Worm (Caenorhabditis elegans): ENCODE data around the gene ins-35.
A peak's percentile ranks its signal among the peaks of the same experiment; 100 is the strongest.

ins-35 gene

ce11 chrV:20410285-20410684 lies 34.9 kb downstream of the ins-35 start:
- TF ChIP-seq nhr-28 (tag; optimal IDR thresholded peaks at IDR 0.05) (no peak), ceh-39 (tag; optimal IDR thresholded peaks at IDR 0.05) (no peak), nhr-2 (tag; optimal IDR thresholded peaks at IDR 0.05) (peak; percentile 26), lin-32 (GFP tag; optimal IDR thresholded peaks at IDR 0.05) (peak; percentile 13), mep-1 (tag; optimal IDR thresholded peaks at IDR 0.05) (no peak), ceh-83 (GFP tag; optimal IDR thresholded peaks at IDR 0.05) (no peak), unc-39 (tag; optimal IDR thresholded peaks at IDR 0.05) (no peak), nhr-76 (tag; optimal IDR thresholded peaks at IDR 0.05) (no peak), blmp-1 (tag; optimal IDR thresholded peaks at IDR 0.05) (no peak), sptf-1 (tag; optimal IDR thresholded peaks at IDR 0.05) (peak; percentile 11), unc-120 (tag; optimal IDR thresholded peaks at IDR 0.05; ENCODE audit: poor library complexity, severe bottlenecking) (no peak), mls-2 (tag; optimal IDR thresholded peaks at IDR 0.05) (peak; percentile 52), drap-1 (GFP tag; optimal IDR thresholded peaks at IDR 0.05) (peak; percentile 64), hlh-1 (tag; optimal IDR thresholded peaks at IDR 0.05) (no peak), ham-2 (GFP tag; optimal IDR thresholded peaks at IDR 0.05) (peak; percentile 16), flh-1 (GFP tag; optimal IDR thresholded peaks at IDR 0.05) (no peak), ceh-43 (GFP tag; optimal IDR thresholded peaks at IDR 0.05) (no peak)

- TF ChIP-seq ces-1 (GFP tag; optimal IDR thresholded peaks at IDR 0.05) (no peak), bed-3 (GFP tag; optimal IDR thresholded peaks at IDR 0.05) (no peak)
Measured at ce11 chrV:20411659-20412058, 36.3 kb downstream of the ins-35 start, which contains the start of gene F53H2.3. Gene F53H2.3, minus strand, starts transcription at chrV:20411759.

- no peak for TF ChIP-seq flh-1 (GFP tag; optimal IDR thresholded peaks at IDR 0.05)
Measured at ce11 chrV:20412225-20412624, 36.9 kb downstream of the ins-35 start.

ce11 chrV:20413426-20413825 lies 38.1 kb downstream of the ins-35 start:
- TF ChIP-seq mep-1 (tag; optimal IDR thresholded peaks at IDR 0.05) (no peak), ceh-83 (GFP tag; optimal IDR thresholded peaks at IDR 0.05) (no peak), unc-39 (tag; optimal IDR thresholded peaks at IDR 0.05) (no peak), lsy-2 (tag; optimal IDR thresholded peaks at IDR 0.05) (no peak), ztf-11 (tag; optimal IDR thresholded peaks at IDR 0.05) (no peak), snpc-4 (tag; optimal IDR thresholded peaks at IDR 0.05) (no peak), nhr-12 (tag; optimal IDR thresholded peaks at IDR 0.05) (no peak), unc-120 (tag; optimal IDR thresholded peaks at IDR 0.05; ENCODE audit: poor library complexity, severe bottlenecking) (no peak), unc-62 (GFP tag; optimal IDR thresholded peaks at IDR 0.05) (no peak)

ce11 chrV:20413936-20414335 lies 38.6 kb downstream of the ins-35 start:
- TF ChIP-seq nhr-76 (tag; optimal IDR thresholded peaks at IDR 0.05) (no peak), zip-8 (tag; optimal IDR thresholded peaks at IDR 0.05) (no peak), pha-4 (tag; optimal IDR thresholded peaks at IDR 0.05) (no peak), snpc-4 (tag; optimal IDR thresholded peaks at IDR 0.05) (no peak), lin-13 (tag; optimal IDR thresholded peaks at IDR 0.05) (no peak), tbx-8 (GFP tag; optimal IDR thresholded peaks at IDR 0.05) (no peak), lin-32 (GFP tag; optimal IDR thresholded peaks at IDR 0.05) (no peak), nhr-2 (tag; optimal IDR thresholded peaks at IDR 0.05) (no peak), M03D4.4 (tag; optimal IDR thresholded peaks at IDR 0.05) (no peak), ztf-11 (tag; optimal IDR thresholded peaks at IDR 0.05) (no peak), sptf-1 (tag; optimal IDR thresholded peaks at IDR 0.05) (no peak), drap-1 (GFP tag; optimal IDR thresholded peaks at IDR 0.05) (no peak), mep-1 (tag; optimal IDR thresholded peaks at IDR 0.05) (no peak), bed-3 (GFP tag; optimal IDR thresholded peaks at IDR 0.05) (no peak), flh-1 (GFP tag; optimal IDR thresholded peaks at IDR 0.05) (no peak), elt-1 (tag; optimal IDR thresholded peaks at IDR 0.05; ENCODE audit: borderline replicate concordance, insufficient read depth) (no peak), hlh-1 (tag; optimal IDR thresholded peaks at IDR 0.05) (no peak), unc-62 (GFP tag; optimal IDR thresholded peaks at IDR 0.05) (no peak), ceh-83 (GFP tag; optimal IDR thresholded peaks at IDR 0.05) (no peak), unc-120 (tag; optimal IDR thresholded peaks at IDR 0.05; ENCODE audit: poor library complexity, severe bottlenecking) (no peak)

- TF ChIP-seq elt-1 (tag; optimal IDR thresholded peaks at IDR 0.05; ENCODE audit: borderline replicate concordance, insufficient read depth), result no peak
- TF ChIP-seq zip-8 (tag; optimal IDR thresholded peaks at IDR 0.05), result peak; percentile 75
Measured at ce11 chrV:20415415-20415814, 40.1 kb downstream of the ins-35 start.

Measured in whole organism, mixed stage, embryonic.